Worm (Caenorhabditis elegans): Measurements from ENCODE around the gene sqv-8.

sqv-8 gene

ce11 chrII:9603419-9603818 is 43.4 kb upstream of the sqv-8 start (continued):
- TF ChIP-seq F39B2.1 (GFP tag; IDR thresholded peaks at IDR 0.05) = no peak
- peak; percentile 41 for TF ChIP-seq ztf-18 (tag; optimal IDR thresholded peaks at IDR 0.05)
- TF ChIP-seq hmg-1.2 (GFP tag; IDR thresholded peaks at IDR 0.05) = peak; percentile 83
- peak; percentile 76; the same call in 1 of the 2 replicates for TF ChIP-seq egl-44 (GFP tag; IDR thresholded peaks at IDR 0.05)
- peak; percentile 57 for TF ChIP-seq nhr-90 (tag; optimal IDR thresholded peaks at IDR 0.05)
- TF ChIP-seq mes-4 (tag; optimal IDR thresholded peaks at IDR 0.05) = no peak
- TF ChIP-seq die-1 (tag; optimal IDR thresholded peaks at IDR 0.05) = peak; percentile 23
- no peak for TF ChIP-seq zim-3 (tag; optimal IDR thresholded peaks at IDR 0.05)
- no peak for TF ChIP-seq Y53F4B.3 (GFP tag; IDR thresholded peaks at IDR 0.05)
- TF ChIP-seq tbx-9 (tag; optimal IDR thresholded peaks at IDR 0.05; ENCODE audit: borderline replicate concordance) = no peak
- peak; percentile 54 for TF ChIP-seq ets-4 (GFP tag; optimal IDR thresholded peaks at IDR 0.05)
- TF ChIP-seq pha-4 (tag; optimal IDR thresholded peaks at IDR 0.05) = peak; percentile 58
- TF ChIP-seq let-607 (tag; optimal IDR thresholded peaks at IDR 0.05) = peak; percentile 73 to 79
- TF ChIP-seq B0035.1 (tag; optimal IDR thresholded peaks at IDR 0.05) = no peak
- TF ChIP-seq ceh-27 (GFP tag; optimal IDR thresholded peaks at IDR 0.05) = peak; percentile 93
- no peak for TF ChIP-seq hlh-12 (tag; optimal IDR thresholded peaks at IDR 0.05)
- TF ChIP-seq K12H6.12 (tag; optimal IDR thresholded peaks at IDR 0.05) = peak; percentile 90
- no peak for TF ChIP-seq cebp-2 (GFP tag; IDR thresholded peaks at IDR 0.05)
- TF ChIP-seq B0336.3 (GFP tag; IDR thresholded peaks at IDR 0.05) = peak; percentile 89
- TF ChIP-seq attf-6 (GFP tag; IDR thresholded peaks at IDR 0.05) = no peak
- peak; percentile 55; the same call in 1 of the 2 replicates for TF ChIP-seq cebp-1 (GFP tag; IDR thresholded peaks at IDR 0.05)
- TF ChIP-seq cebp-1 (tag; optimal IDR thresholded peaks at IDR 0.05) = peak; percentile 90
- peak; percentile 39; the same call in 1 of the 2 replicates for TF ChIP-seq zfh-2 (GFP tag; conservative IDR thresholded peaks at IDR 0.05)
- TF ChIP-seq sea-2 (GFP tag; IDR thresholded peaks at IDR 0.05) = no peak
- peak; percentile 47; the same call in 1 of the 2 replicates for TF ChIP-seq attf-3 (GFP tag; conservative IDR thresholded peaks at IDR 0.05)
- no peak for TF ChIP-seq hmg-20 (GFP tag; IDR thresholded peaks at IDR 0.05)
- peak; percentile 74 for TF ChIP-seq F23B12.7 (tag; optimal IDR thresholded peaks at IDR 0.05; ENCODE audit: insufficient read depth)
- TF ChIP-seq bed-2 (GFP tag; IDR thresholded peaks at IDR 0.05) = no peak
- no peak for TF ChIP-seq Y67H2A.10 (GFP tag; conservative IDR thresholded peaks at IDR 0.05)
- no peak for TF ChIP-seq efl-1 (GFP tag; optimal IDR thresholded peaks at IDR 0.05)
- TF ChIP-seq F22D6.2 (tag; optimal IDR thresholded peaks at IDR 0.05) = peak; percentile 85
- TF ChIP-seq snpc-1.3 (tag; optimal IDR thresholded peaks at IDR 0.05; ENCODE audit: insufficient read depth) = peak; percentile 12
- TF ChIP-seq gei-17 (GFP tag; optimal IDR thresholded peaks at IDR 0.05) = peak; percentile 54
- peak; percentile 89 for TF ChIP-seq atf-7 (tag; optimal IDR thresholded peaks at IDR 0.05)
- TF ChIP-seq lsy-27 (tag; optimal IDR thresholded peaks at IDR 0.05; ENCODE audit: borderline replicate concordance, insufficient read depth) = no peak
- TF ChIP-seq ceh-58 (GFP tag; IDR thresholded peaks at IDR 0.05) = no peak
- peak in 1 of 3 experiments; percentile 63 for TF ChIP-seq lin-35 (GFP tag; optimal IDR thresholded peaks at IDR 0.05)
- TF ChIP-seq athp-1 (tag; optimal IDR thresholded peaks at IDR 0.05) = peak; percentile 43
- TF ChIP-seq ztf-25 (GFP tag; IDR thresholded peaks at IDR 0.05) = no peak
- no peak for TF ChIP-seq ccch-3 (GFP tag; optimal IDR thresholded peaks at IDR 0.05)
- TF ChIP-seq F33H1.4 (GFP tag; IDR thresholded peaks at IDR 0.05) = peak; percentile 20; the same call in 1 of the 2 replicates
- TF ChIP-seq F55B11.4 (tag; optimal IDR thresholded peaks at IDR 0.05; ENCODE audit: borderline replicate concordance, insufficient read depth) = no peak
- TF ChIP-seq sdz-38 (tag; optimal IDR thresholded peaks at IDR 0.05) = no peak
- no peak for TF ChIP-seq unc-130 (GFP tag; optimal IDR thresholded peaks at IDR 0.05)
- no peak for TF ChIP-seq ceh-79 (tag; optimal IDR thresholded peaks at IDR 0.05)
- TF ChIP-seq ceh-100 (GFP tag; IDR thresholded peaks at IDR 0.05) = no peak
- TF ChIP-seq lir-1 (GFP tag; conservative IDR thresholded peaks at IDR 0.05) = peak; percentile 86
- TF ChIP-seq ztf-28 (GFP tag; IDR thresholded peaks at IDR 0.05) = no peak
- TF ChIP-seq madf-3 (GFP tag; IDR thresholded peaks at IDR 0.05) = no peak

Measured in whole organism, young adult.